Worm (Caenorhabditis elegans) whole organism, early embryonic: ENCODE data around the gene srx-22.

Experiments used
- B0310.2 ChIP-seq: sonication (generic microtip); optimal IDR thresholded peaks from 2 replicates; lab custom pipeline; 2016; ENCODE audit warnings: mild to moderate bottlenecking, missing genetic modification characterization, missing compliant biosample characterization
- F13C5.2 ChIP-seq: sonication (generic microtip); optimal IDR thresholded peaks from 2 replicates; lab custom pipeline; 2017; ENCODE audit warnings: mild to moderate bottlenecking, missing genetic modification characterization, inconsistent platforms, missing compliant biosample characterization
- aly-1 ChIP-seq: sonication (generic microtip); optimal IDR thresholded peaks from 2 replicates; lab custom pipeline; 2016; ENCODE audit warnings: missing genetic modification characterization, missing compliant biosample characterization
- ama-1 ChIP-seq: fragments of 150-350 bp; optimal IDR thresholded peaks from 2 replicates; lab custom pipeline; 2014
- ceh-13 ChIP-seq: fragments of 200-800 bp; sonication (Bioruptor generic); optimal IDR thresholded peaks from 2 replicates; lab custom pipeline; 2018; ENCODE audit warnings: mild to moderate bottlenecking, missing genetic modification characterization, missing compliant biosample characterization
- ceh-36 ChIP-seq: sonication (generic microtip); optimal IDR thresholded peaks from 2 replicates; lab custom pipeline; 2016; ENCODE audit warnings: missing genetic modification characterization, inconsistent platforms, missing compliant biosample characterization
- ets-7 ChIP-seq: sonication (generic microtip); optimal IDR thresholded peaks from 2 replicates; lab custom pipeline; 2016; ENCODE audit warnings: missing genotype, missing genetic modification characterization, missing compliant biosample characterization
- flt-1 ChIP-seq: fragments of 200-800 bp; sonication (Bioruptor generic); IDR thresholded peaks from 2 replicates; pipeline ENCODE4 v1.3.6; 2022; ENCODE audit warnings: missing genetic modification characterization, missing compliant biosample characterization
- hmbx-1 ChIP-seq: sonication (generic microtip); optimal IDR thresholded peaks from 2 replicates; lab custom pipeline; 2016; ENCODE audit warnings: mild to moderate bottlenecking, missing genetic modification characterization, missing compliant biosample characterization
- hmg-4 ChIP-seq: fragments of 200-800 bp; sonication (Bioruptor generic); optimal IDR thresholded peaks from 2 replicates; lab custom pipeline; 2018; ENCODE audit warnings: mild to moderate bottlenecking, missing genetic modification characterization, missing compliant biosample characterization
- hnd-1 ChIP-seq: sonication (generic microtip); optimal IDR thresholded peaks from 2 replicates; lab custom pipeline; 2016; ENCODE audit warnings: missing genetic modification characterization, missing compliant biosample characterization
- pes-1 ChIP-seq: fragments of 200-800 bp; sonication (Bioruptor generic); IDR thresholded peaks from 2 replicates; pipeline ENCODE4 v1.3.6; 2022; ENCODE audit warnings: missing genetic modification reagents, missing genetic modification characterization, missing compliant biosample characterization
- scrt-1 ChIP-seq: fragments of 200-800 bp; sonication (Bioruptor generic); IDR thresholded peaks from 2 replicates; pipeline ENCODE4 v1.3.6; 2022; ENCODE audit warnings: missing genetic modification characterization, missing compliant biosample characterization
- sea-1 ChIP-seq: fragments of 200-800 bp; sonication (Bioruptor generic); conservative IDR thresholded peaks from 2 replicates; pipeline ENCODE4 v1.3.6; 2022; ENCODE audit warnings: missing genetic modification characterization, missing compliant biosample characterization
- tbx-11 ChIP-seq: fragments of 200-800 bp; sonication (Bioruptor generic); IDR thresholded peaks from 2 replicates; pipeline ENCODE4 v1.3.6; 2022; ENCODE audit warnings: missing genetic modification characterization, missing compliant biosample characterization
- tbx-37 ChIP-seq: fragments of 200-800 bp; sonication (Bioruptor generic); conservative IDR thresholded peaks from 2 replicates; pipeline ENCODE4 v1.3.6; 2022; ENCODE audit warnings: missing genetic modification reagents, missing genetic modification characterization, missing compliant biosample characterization
- tra-4 ChIP-seq: sonication (generic microtip); optimal IDR thresholded peaks from 2 replicates; lab custom pipeline; 2017; ENCODE audit warnings: missing genetic modification characterization, missing compliant biosample characterization

srx-22 gene

DNA sequence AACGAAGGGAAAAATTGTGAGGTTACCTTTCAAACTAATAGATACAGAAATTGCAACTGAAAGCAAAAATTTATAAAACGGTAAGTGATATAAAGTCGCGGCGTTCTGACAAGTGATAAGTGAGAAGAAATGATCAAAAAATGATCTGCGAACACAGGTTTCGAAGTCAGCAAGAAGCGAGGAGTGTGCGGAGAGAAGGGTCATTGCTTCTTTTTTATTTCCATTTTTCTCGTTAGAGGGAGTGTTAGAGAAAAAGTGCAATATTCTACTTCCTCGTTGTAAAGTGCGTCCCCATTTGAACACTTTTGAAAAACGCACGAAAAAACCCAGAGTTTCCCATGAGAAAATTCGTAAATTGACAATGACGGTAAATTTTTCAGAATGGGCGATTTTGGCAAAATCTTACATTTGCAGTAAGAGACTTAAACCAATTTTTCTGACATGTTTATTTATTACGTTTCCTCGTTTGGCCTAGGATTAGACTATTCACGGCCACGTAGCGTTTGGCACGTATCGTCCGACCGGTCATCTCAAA, 3.1 kb upstream of the srx-22 start, which contains the start of the genes fbxa-72 and srx-21:
Gene fbxa-72 (minus strand): TSS at position 204 of the 535 bp plus-strand sequence.
Gene srx-21 (plus strand): TSS at position 485 of the 535 bp plus-strand sequence.
- TF ChIP-seq scrt-1: no peak
- no peak for TF ChIP-seq hmg-4
- no peak for TF ChIP-seq sea-1 (GFP tag; lab: Robert Waterston, UW)
- TF ChIP-seq flt-1: no peak
- TF ChIP-seq tbx-11 (GFP tag; lab: Robert Waterston, UW): no peak
- no peak for TF ChIP-seq hnd-1
- TF ChIP-seq ceh-36 (tag; lab: Kevin White, UChicago): no peak
- TF ChIP-seq F13C5.2 (tag; lab: Kevin White, UChicago): no peak
- no peak for TF ChIP-seq ceh-13 (GFP tag; lab: Kevin White, UChicago)
- TF ChIP-seq aly-1 (tag; lab: Kevin White, UChicago): no peak
- no peak for TF ChIP-seq tbx-37 (GFP tag; lab: Robert Waterston, UW)
- TF ChIP-seq pes-1: no peak
- TF ChIP-seq tra-4 (tag; lab: Kevin White, UChicago): no peak

DNA sequence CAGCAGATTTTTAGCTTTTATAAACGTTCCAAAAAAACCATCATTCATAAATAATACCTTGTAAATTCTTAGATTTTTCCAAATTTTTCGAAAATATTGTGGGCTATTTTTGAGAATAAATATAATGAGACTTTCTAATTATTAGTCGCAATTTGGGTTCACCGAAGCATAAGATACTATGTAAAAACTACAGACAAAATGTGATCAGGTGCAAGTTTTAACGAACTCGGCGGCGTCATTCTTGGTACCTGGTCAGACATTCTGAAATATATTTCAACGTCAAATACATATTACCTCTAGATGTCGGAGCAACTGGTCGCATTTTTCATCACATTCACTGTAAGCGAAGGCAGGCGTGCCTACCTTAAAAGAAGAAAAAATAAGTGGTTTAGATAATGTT, 2.3 kb downstream of the srx-22 start, which contains the start of gene srx-23:
Gene srx-23 (plus strand): TSS at position 301 of the 400 bp plus-strand sequence.
- TF ChIP-seq pes-1 (no peak), hmg-4 (no peak), tbx-11 (GFP tag; lab: Robert Waterston, UW) (no peak), sea-1 (GFP tag; lab: Robert Waterston, UW) (no peak), tbx-37 (GFP tag; lab: Robert Waterston, UW) (no peak), aly-1 (tag; lab: Kevin White, UChicago) (no peak), hnd-1 (no peak), hmbx-1 (no peak), tra-4 (tag; lab: Kevin White, UChicago) (no peak), F13C5.2 (tag; lab: Kevin White, UChicago) (no peak), ets-7 (no peak), scrt-1 (no peak), B0310.2 (tag; lab: Kevin White, UChicago) (no peak), ama-1 (lab: Kevin White, UChicago) (no peak), flt-1 (no peak), ceh-13 (GFP tag; lab: Kevin White, UChicago) (no peak), ceh-36 (tag; lab: Kevin White, UChicago) (no peak)

DNA sequence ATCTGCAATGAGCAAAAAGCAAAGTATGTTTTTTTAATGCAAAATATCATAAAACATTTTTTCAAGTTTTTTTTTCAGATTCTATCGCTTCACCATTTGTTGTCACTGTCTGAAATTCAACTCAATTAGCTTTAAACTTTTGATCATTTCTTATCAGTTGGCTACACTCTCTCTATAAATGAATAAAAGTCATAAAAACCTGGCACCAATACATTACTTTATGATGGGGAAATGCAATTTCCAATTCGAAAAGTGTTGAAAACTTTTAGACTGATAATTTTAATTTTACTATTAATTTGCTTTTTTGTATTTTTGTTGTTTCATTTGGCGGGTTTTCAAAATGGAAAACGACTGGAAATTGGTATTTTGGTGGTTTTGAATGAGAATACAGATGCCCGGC, 4.1 kb downstream of the srx-22 start, which contains the start of gene F31F4.1:
Gene F31F4.1 (plus strand): TSS at position 203 of the 400 bp plus-strand sequence.
- no peak for TF ChIP-seq ama-1 (lab: Kevin White, UChicago)
- TF ChIP-seq B0310.2 (tag; lab: Kevin White, UChicago): no peak
- TF ChIP-seq ceh-36 (tag; lab: Kevin White, UChicago): no peak
- no peak for TF ChIP-seq sea-1 (GFP tag; lab: Robert Waterston, UW)
- TF ChIP-seq scrt-1: no peak
- no peak for TF ChIP-seq F13C5.2 (tag; lab: Kevin White, UChicago)
- TF ChIP-seq tbx-37 (GFP tag; lab: Robert Waterston, UW): no peak
- no peak for TF ChIP-seq hmbx-1

DNA sequence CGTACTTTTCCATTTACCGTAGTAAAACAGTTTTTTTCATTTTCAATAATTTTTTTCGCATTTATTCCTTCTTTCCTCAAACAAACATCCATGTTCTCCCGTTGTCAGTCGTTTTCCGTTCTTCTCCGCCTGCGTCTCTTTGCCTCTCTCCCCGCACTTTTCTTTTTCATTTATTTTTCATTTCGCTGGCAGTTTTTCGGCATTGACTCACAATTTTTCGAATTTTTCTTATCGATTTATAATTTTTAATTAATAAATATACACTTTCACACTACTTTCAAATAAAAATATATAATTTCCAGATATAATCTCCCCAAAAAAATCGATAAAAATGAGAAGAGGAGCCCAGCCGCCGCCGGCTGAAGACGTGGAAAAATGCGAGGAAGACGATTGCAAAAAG, 7.6 kb downstream of the srx-22 start, which contains the start of gene H25P19.1:
Gene H25P19.1 (plus strand): TSS at position 301 of the 400 bp plus-strand sequence.
- no peak for TF ChIP-seq tbx-11 (GFP tag; lab: Robert Waterston, UW)

DNA sequence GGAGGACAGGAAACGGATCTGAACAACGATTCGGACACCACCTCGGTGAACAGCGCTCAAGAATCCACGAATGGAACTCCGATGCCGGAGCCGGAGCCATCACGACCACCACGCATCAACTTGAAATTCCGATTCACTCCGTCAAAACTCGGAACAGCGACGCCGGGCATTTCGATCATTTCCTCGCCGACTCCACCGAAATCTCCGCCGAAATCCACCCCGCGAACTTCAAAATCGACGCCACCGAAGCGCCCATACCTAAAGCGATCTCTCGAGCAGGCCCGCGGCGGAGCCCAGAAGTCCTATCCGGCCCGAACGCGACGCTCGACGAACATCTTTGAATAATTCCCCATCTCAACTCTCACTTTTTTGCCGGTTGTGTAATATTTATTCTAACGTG, 9.8 kb downstream of the srx-22 start:
- TF ChIP-seq tra-4 (tag; lab: Kevin White, UChicago): no peak
- no peak for TF ChIP-seq tbx-11 (GFP tag; lab: Robert Waterston, UW)
- no peak for TF ChIP-seq sea-1 (GFP tag; lab: Robert Waterston, UW)
- TF ChIP-seq ceh-13 (GFP tag; lab: Kevin White, UChicago): no peak
- TF ChIP-seq F13C5.2 (tag; lab: Kevin White, UChicago): no peak
- TF ChIP-seq tbx-37 (GFP tag; lab: Robert Waterston, UW): no peak
- no peak for TF ChIP-seq hmg-4
- TF ChIP-seq pes-1: no peak
- TF ChIP-seq ets-7: no peak
- TF ChIP-seq ceh-36 (tag; lab: Kevin White, UChicago): no peak
- TF ChIP-seq aly-1 (tag; lab: Kevin White, UChicago): no peak
- TF ChIP-seq hmbx-1: no peak
- no peak for TF ChIP-seq B0310.2 (tag; lab: Kevin White, UChicago)
- TF ChIP-seq ama-1 (lab: Kevin White, UChicago): no peak
- no peak for TF ChIP-seq hnd-1
- TF ChIP-seq scrt-1: no peak
- no peak for TF ChIP-seq flt-1

DNA sequence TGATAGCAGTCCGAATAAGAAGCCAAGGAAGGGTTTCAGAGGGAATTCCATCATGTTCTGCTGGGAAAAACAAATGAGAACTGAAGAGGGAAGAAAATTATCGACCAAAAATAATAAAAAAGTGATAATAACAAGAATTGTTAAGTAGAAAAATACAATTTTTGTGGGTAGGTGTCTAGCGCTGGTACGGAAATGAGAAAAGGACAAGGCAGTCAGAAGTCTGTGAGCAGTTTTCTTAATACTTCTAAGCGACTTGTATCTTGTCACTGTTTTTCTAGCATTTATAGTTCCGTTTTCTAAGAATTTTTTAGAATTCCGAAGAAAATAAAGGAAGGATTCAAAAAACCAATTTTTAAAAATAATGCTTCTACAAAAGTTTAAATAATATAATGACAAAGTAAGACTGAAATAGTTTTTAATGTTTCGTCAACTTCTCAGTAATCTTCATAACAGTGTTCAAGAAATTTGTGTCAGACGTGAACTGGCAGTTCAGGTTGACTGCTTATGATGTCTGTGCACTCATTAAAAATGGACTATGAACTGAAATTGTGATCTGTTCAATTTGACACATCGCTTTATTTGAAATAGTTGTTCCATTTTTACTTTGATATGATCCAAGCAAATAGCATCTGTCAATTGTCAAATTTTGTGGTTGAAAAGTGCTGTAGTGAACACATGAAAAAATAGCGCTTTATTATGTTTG, 13.1 kb downstream of the srx-22 start, which contains the start of gene srx-4:
Gene srx-4 (minus strand): TSS at position 51 of the 703 bp plus-strand sequence.
- TF ChIP-seq tbx-37 (GFP tag; lab: Robert Waterston, UW) (no peak), pes-1 (no peak), tra-4 (tag; lab: Kevin White, UChicago) (no peak), aly-1 (tag; lab: Kevin White, UChicago) (no peak), sea-1 (GFP tag; lab: Robert Waterston, UW) (no peak), ets-7 (no peak), ceh-13 (GFP tag; lab: Kevin White, UChicago) (no peak), B0310.2 (tag; lab: Kevin White, UChicago) (no peak), F13C5.2 (tag; lab: Kevin White, UChicago) (no peak), ceh-36 (tag; lab: Kevin White, UChicago) (no peak), tbx-11 (GFP tag; lab: Robert Waterston, UW) (no peak), scrt-1 (no peak), hmg-4 (no peak), ama-1 (lab: Kevin White, UChicago) (no peak), flt-1 (no peak), hmbx-1 (no peak), hnd-1 (no peak)

DNA sequence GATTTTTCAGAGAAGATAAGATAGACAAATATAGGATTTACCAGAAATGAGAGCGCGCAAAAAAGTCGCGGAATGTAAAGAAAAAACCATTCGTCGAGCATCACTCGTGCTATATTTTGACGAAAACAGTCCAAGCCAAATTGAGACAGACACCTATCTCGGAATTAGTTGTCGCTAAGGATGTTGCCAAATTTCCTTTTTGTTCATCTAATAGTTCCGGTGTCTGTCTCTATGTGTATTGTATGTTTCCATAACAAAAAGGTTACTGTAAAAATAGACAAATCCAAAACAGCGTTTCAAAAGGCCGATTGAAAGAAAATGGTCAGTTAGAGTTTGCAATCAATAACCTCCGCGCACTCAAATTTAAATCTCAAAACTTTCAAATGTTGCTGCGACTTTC, 14.9 kb downstream of the srx-22 start, which contains the start of gene srj-53:
Gene srj-53 (minus strand): TSS at position 101 of the 400 bp plus-strand sequence.
- TF ChIP-seq ceh-36 (tag; lab: Kevin White, UChicago) (no peak), tra-4 (tag; lab: Kevin White, UChicago) (no peak), scrt-1 (no peak), hmbx-1 (no peak), sea-1 (GFP tag; lab: Robert Waterston, UW) (no peak), hmg-4 (no peak), flt-1 (no peak), pes-1 (no peak), B0310.2 (tag; lab: Kevin White, UChicago) (no peak)
